Worm (Caenorhabditis elegans) whole organism, late embryonic: ENCODE data around the gene nhr-206.

ENCODE experiments used
- ama-1 ChIP-seq: fragments of 150-350 bp; optimal IDR thresholded peaks from 2 replicates; lab custom pipeline; 2014
- ceh-18 ChIP-seq: sonication (generic microtip); optimal IDR thresholded peaks from 2 replicates; lab custom pipeline; 2016; ENCODE audit warnings: missing genetic modification characterization, missing compliant biosample characterization
- fax-1 ChIP-seq: sonication (generic microtip); optimal IDR thresholded peaks from 2 replicates; lab custom pipeline; 2016; ENCODE audit warnings: missing genotype, missing genetic modification characterization, missing compliant biosample characterization
- fkh-10 ChIP-seq: fragments of 150-350 bp; optimal IDR thresholded peaks from 2 replicates; lab custom pipeline; 2014; ENCODE audit warnings: missing biosample characterization, missing genetic modification reagents, missing genetic modification characterization
- sdc-2 ChIP-seq: sonication (generic microtip); optimal IDR thresholded peaks from 2 replicates; lab custom pipeline; 2016; ENCODE audit warnings: missing genotype, missing genetic modification characterization, missing compliant biosample characterization
- sox-4 ChIP-seq: sonication (generic microtip); optimal IDR thresholded peaks from 2 replicates; lab custom pipeline; 2017; ENCODE audit warnings: mild to moderate bottlenecking, missing genetic modification characterization, inconsistent platforms, missing compliant biosample characterization

DNA sequence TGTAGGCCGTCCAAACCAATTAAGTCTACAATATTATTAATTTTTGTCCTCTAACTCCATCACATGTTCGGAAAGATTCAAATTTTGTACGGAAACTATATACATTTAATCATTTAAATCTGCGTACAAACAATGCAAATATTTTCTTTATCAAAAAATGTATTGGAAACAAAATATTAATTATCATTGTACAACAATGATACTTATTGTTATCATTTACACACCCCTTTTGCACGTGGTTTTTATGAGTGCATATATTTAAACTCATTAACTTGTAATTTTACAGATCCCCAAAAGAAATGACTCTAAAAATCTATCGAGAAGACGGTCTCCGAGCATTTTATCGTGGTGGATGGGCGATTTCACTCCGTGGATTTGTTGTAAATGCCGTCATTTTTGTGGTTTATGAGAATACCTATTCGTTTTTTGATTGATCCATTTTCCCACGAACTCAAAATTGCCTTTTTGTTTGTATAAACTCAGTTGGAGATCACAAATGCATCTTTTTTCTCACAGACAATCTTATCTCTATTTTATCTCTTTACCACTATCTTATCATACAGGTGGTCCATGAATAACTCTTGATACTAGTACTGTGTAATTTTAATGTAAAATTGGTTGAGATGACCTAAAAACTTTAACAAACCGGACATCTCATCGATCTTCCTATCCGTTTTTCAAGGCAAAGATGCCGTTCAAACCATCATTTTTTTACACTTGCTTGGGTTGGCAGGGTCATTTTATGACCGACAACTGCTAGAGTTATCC, 5.8 kb upstream of the nhr-206 start:
- TF ChIP-seq sox-4 (tag; lab: Kevin White, UChicago), result no peak
- no peak for TF ChIP-seq fkh-10 (GFP tag; lab: Kevin White, UChicago)
- no peak for TF ChIP-seq fax-1 (tag; lab: Kevin White, UChicago)
- TF ChIP-seq ama-1 (lab: Kevin White, UChicago), result no peak
- no peak for TF ChIP-seq ceh-18 (tag; lab: Kevin White, UChicago)
- TF ChIP-seq sdc-2 (tag; lab: Kevin White, UChicago), result no peak
